Worm (Caenorhabditis elegans) whole organism, midembryonic: Measurements from ENCODE around the gene C14B1.2.

Experiments
- T22C8.4 ChIP-seq: fragments of 200-800 bp; sonication (Bioruptor generic); IDR thresholded peaks from 2 replicates; pipeline ENCODE4 v1.3.6; 2022; ENCODE audit warnings: missing genetic modification characterization, missing compliant biosample characterization
- cog-1 ChIP-seq: sonication (generic microtip); optimal IDR thresholded peaks from 2 replicates; lab custom pipeline; 2016; ENCODE audit warnings: missing genetic modification characterization, missing compliant biosample characterization
- flt-1 ChIP-seq: fragments of 200-800 bp; sonication (Bioruptor generic); IDR thresholded peaks from 2 replicates; pipeline ENCODE4 v1.3.6; 2022; ENCODE audit warnings: missing genetic modification characterization, missing compliant biosample characterization
- klf-2 ChIP-seq: fragments of 200-800 bp; sonication (Bioruptor generic); conservative IDR thresholded peaks from 2 replicates; pipeline ENCODE4 v1.3.6; 2022; ENCODE audit warnings: missing genetic modification reagents, missing genetic modification characterization, missing compliant biosample characterization
- med-1 ChIP-seq: sonication (generic microtip); optimal IDR thresholded peaks from 2 replicates; lab custom pipeline; 2017; ENCODE audit warnings: missing genetic modification characterization, mild to moderate bottlenecking, missing compliant biosample characterization, antibody characterized with exemption, missing genetic modification reagents; ENCODE audit not compliant: insufficient read depth
- ref-1 ChIP-seq: fragments of 200-800 bp; sonication (Bioruptor generic); conservative IDR thresholded peaks from 2 replicates; pipeline ENCODE4 v1.3.6; 2022; ENCODE audit warnings: missing genetic modification reagents, missing genetic modification characterization, missing compliant biosample characterization
- tab-1 ChIP-seq: fragments of 200-800 bp; sonication (Bioruptor generic); IDR thresholded peaks from 2 replicates; pipeline ENCODE4 v1.3.6; 2022; ENCODE audit warnings: missing genetic modification characterization, missing compliant biosample characterization
- ztf-23 ChIP-seq: fragments of 200-800 bp; sonication (Bioruptor generic); IDR thresholded peaks from 2 replicates; pipeline ENCODE4 v1.3.6; 2022; ENCODE audit warnings: missing genetic modification reagents, missing genetic modification characterization, missing compliant biosample characterization
- ztf-29 ChIP-seq: fragments of 200-800 bp; sonication (Bioruptor generic); IDR thresholded peaks from 2 replicates; pipeline ENCODE4 v1.3.6; 2022; ENCODE audit warnings: missing genetic modification reagents, missing genetic modification characterization, missing compliant biosample characterization

DNA sequence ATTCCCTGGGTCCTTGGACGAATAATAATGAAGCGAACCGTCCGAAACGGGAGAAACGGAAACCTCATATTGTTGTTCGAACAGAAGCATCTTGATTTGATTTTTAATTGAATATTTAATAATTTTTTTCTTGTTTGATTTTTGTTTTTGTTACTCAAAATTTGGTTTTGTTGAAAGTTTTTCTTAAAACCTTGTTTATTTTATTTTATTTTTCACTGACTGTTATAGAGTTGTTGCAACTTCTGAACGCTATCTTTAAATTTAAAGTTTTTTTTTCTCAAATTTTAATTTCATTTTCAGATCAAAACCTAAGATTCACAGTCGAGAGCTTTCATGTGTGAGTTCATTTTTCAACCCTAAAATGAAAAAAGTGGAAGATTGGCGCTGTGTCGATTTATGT lies 7.0 kb downstream of the C14B1.2 start, which contains the start of gene alkb-8:
- TF ChIP-seq flt-1 = no peak
- TF ChIP-seq cog-1 = no peak
- no peak for TF ChIP-seq ref-1 (GFP tag; lab: Robert Waterston, UW)
- no peak for TF ChIP-seq ztf-29
- TF ChIP-seq med-1 = no peak
- no peak for TF ChIP-seq klf-2 (GFP tag; lab: Robert Waterston, UW)
- no peak for TF ChIP-seq T22C8.4 (GFP tag; lab: Robert Waterston, UW)
- TF ChIP-seq ztf-23 = no peak
- no peak for TF ChIP-seq tab-1 (GFP tag; lab: Robert Waterston, UW)
